Worm (Caenorhabditis elegans) whole organism, mixed stage, embryonic: ENCODE results near the gene crn-5.

Source experiments
- M03D4.4 ChIP-seq: sonication (generic microtip); optimal IDR thresholded peaks from 2 replicates; lab custom pipeline; 2017; ENCODE audit warnings: mild to moderate bottlenecking, missing genetic modification characterization, missing compliant biosample characterization
- bed-3 ChIP-seq: fragments of 200-800 bp; sonication (Bioruptor generic); optimal IDR thresholded peaks from 3 replicates; lab custom pipeline; 2018; ENCODE audit warnings: mild to moderate bottlenecking, missing genetic modification characterization, moderate library complexity, missing compliant biosample characterization
- blmp-1 ChIP-seq: fragments of 150-350 bp; optimal IDR thresholded peaks from 2 replicates; lab custom pipeline; 2014; ENCODE audit warnings: missing biosample characterization, missing genetic modification characterization
- ces-1 ChIP-seq: fragments of 150-350 bp; optimal IDR thresholded peaks from 2 replicates; lab custom pipeline; 2014; ENCODE audit warnings: missing biosample characterization, missing genetic modification reagents, missing genetic modification characterization
- cnd-1 ChIP-seq: fragments of 200-800 bp; sonication (Bioruptor generic); optimal IDR thresholded peaks from 2 replicates; lab custom pipeline; 2018; ENCODE audit warnings: mild to moderate bottlenecking, missing genetic modification characterization, missing compliant biosample characterization
- drap-1 ChIP-seq: fragments of 200-800 bp; sonication (Bioruptor generic); optimal IDR thresholded peaks from 3 replicates; lab custom pipeline; 2018; ENCODE audit warnings: mild to moderate bottlenecking, missing genetic modification characterization, missing compliant biosample characterization
- elt-1 ChIP-seq: sonication (generic microtip); optimal IDR thresholded peaks from 2 replicates; lab custom pipeline; 2017; ENCODE audit warnings: missing genetic modification characterization, mild to moderate bottlenecking, missing compliant biosample characterization, antibody characterized with exemption, moderate library complexity, borderline replicate concordance; ENCODE audit not compliant: insufficient read depth
- flh-1 ChIP-seq: fragments of 200-800 bp; sonication (Bioruptor generic); optimal IDR thresholded peaks from 2 replicates; lab custom pipeline; 2018; ENCODE audit warnings: mild to moderate bottlenecking, missing genetic modification characterization, moderate library complexity, missing compliant biosample characterization
- ham-2 ChIP-seq: fragments of 200-800 bp; sonication (Bioruptor generic); optimal IDR thresholded peaks from 2 replicates; lab custom pipeline; 2018; ENCODE audit warnings: mild to moderate bottlenecking, missing genetic modification characterization, missing compliant biosample characterization
- hlh-1 ChIP-seq: fragments of 150-350 bp; optimal IDR thresholded peaks from 2 replicates; lab custom pipeline; 2014; ENCODE audit warnings: missing biosample characterization, missing genetic modification reagents, missing genetic modification characterization
- lin-13 ChIP-seq: fragments of 150-350 bp; optimal IDR thresholded peaks from 2 replicates; lab custom pipeline; 2014; ENCODE audit warnings: missing biosample characterization, missing genetic modification characterization
- lin-32 ChIP-seq: fragments of 200-800 bp; sonication (Bioruptor generic); optimal IDR thresholded peaks from 2 replicates; lab custom pipeline; 2018; ENCODE audit warnings: mild to moderate bottlenecking, missing genetic modification characterization, missing compliant biosample characterization
- lsy-2 ChIP-seq: fragments of 150-350 bp; optimal IDR thresholded peaks from 2 replicates; lab custom pipeline; 2014; ENCODE audit warnings: missing biosample characterization, missing genetic modification characterization
- mab-5 ChIP-seq: fragments of 150-350 bp; optimal IDR thresholded peaks from 2 replicates; lab custom pipeline; 2014; ENCODE audit warnings: missing biosample characterization, missing genetic modification characterization
- mep-1 ChIP-seq: fragments of 150-350 bp; optimal IDR thresholded peaks from 2 replicates; lab custom pipeline; 2017; ENCODE audit warnings: missing biosample characterization, missing genetic modification reagents, missing genetic modification characterization, inconsistent platforms
- mls-2 ChIP-seq: sonication (generic microtip); optimal IDR thresholded peaks from 2 replicates; lab custom pipeline; 2016; ENCODE audit warnings: mild to moderate bottlenecking, missing genetic modification characterization, moderate library complexity, missing compliant biosample characterization
- nhr-12 ChIP-seq: fragments of 150-350 bp; optimal IDR thresholded peaks from 2 replicates; lab custom pipeline; 2014; ENCODE audit warnings: missing biosample characterization, missing genetic modification characterization
- nhr-2 ChIP-seq: fragments of 150-350 bp; optimal IDR thresholded peaks from 2 replicates; lab custom pipeline; 2014; ENCODE audit warnings: missing biosample characterization, missing genetic modification characterization
- nhr-237 ChIP-seq: fragments of 150-350 bp; optimal IDR thresholded peaks from 2 replicates; lab custom pipeline; 2014; ENCODE audit warnings: missing biosample characterization, missing genetic modification characterization
- nhr-76 ChIP-seq: sonication (generic microtip); optimal IDR thresholded peaks from 2 replicates; lab custom pipeline; 2017; ENCODE audit warnings: missing biosample characterization, missing genetic modification characterization
- pha-4 ChIP-seq: fragments of 150-350 bp; optimal IDR thresholded peaks from 2 replicates; lab custom pipeline; 2018; ENCODE audit warnings: missing biosample characterization, missing genetic modification reagents, missing genetic modification characterization
- sem-2 ChIP-seq: fragments of 200-800 bp; sonication (Bioruptor generic); optimal IDR thresholded peaks from 2 replicates; lab custom pipeline; 2018; ENCODE audit warnings: mild to moderate bottlenecking, missing genetic modification characterization, missing compliant biosample characterization
- snpc-4 ChIP-seq: fragments of 150-350 bp; optimal IDR thresholded peaks from 2 replicates; lab custom pipeline; 2014; ENCODE audit warnings: missing biosample characterization, missing genetic modification characterization
- sptf-1 ChIP-seq: sonication (generic microtip); optimal IDR thresholded peaks from 2 replicates; lab custom pipeline; 2017; ENCODE audit warnings: mild to moderate bottlenecking, missing genetic modification characterization, moderate library complexity, missing compliant biosample characterization
- tbx-8 ChIP-seq: fragments of 200-800 bp; sonication (Bioruptor generic); optimal IDR thresholded peaks from 2 replicates; lab custom pipeline; 2018; ENCODE audit warnings: mild to moderate bottlenecking, missing genetic modification characterization, moderate library complexity, missing compliant biosample characterization
- unc-120 ChIP-seq: sonication (generic microtip); optimal IDR thresholded peaks from 2 replicates; lab custom pipeline; 2017; ENCODE audit warnings: missing genetic modification characterization, missing compliant biosample characterization; ENCODE audit not compliant: poor library complexity, severe bottlenecking
- unc-39 ChIP-seq: fragments of 150-350 bp; optimal IDR thresholded peaks from 2 replicates; lab custom pipeline; 2014; ENCODE audit warnings: missing biosample characterization, missing genetic modification characterization
- unc-62 ChIP-seq: fragments of 150-350 bp; optimal IDR thresholded peaks from 2 replicates; lab custom pipeline; 2014; ENCODE audit warnings: missing biosample characterization, missing genetic modification reagents, missing genetic modification characterization
- zip-8 ChIP-seq: fragments of 150-350 bp; optimal IDR thresholded peaks from 2 replicates; lab custom pipeline; 2014; ENCODE audit warnings: missing biosample characterization, missing genetic modification characterization
- ztf-11 ChIP-seq: fragments of 150-350 bp; optimal IDR thresholded peaks from 2 replicates; lab custom pipeline; 2014; ENCODE audit warnings: missing biosample characterization, missing genetic modification characterization

crn-5 gene

DNA sequence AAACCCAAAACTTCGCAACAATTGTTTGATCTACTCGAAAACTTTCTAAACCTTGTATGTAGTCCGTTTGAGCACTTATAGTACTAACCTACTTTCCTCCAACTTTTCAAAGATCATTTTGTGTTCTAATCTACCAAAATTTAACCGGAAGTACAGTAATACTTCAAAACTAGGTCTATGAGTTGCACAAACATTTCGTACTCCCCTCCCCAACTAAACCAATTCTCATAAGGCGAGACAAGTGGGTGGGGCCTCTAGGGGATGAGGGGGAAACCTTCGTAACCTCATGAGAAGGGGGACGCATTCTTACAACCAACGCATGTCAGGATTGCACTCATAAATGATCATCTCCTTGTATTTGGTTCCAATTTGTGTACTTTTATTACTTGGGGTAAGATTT is 29.4 kb downstream of the crn-5 start, which contains the start of gene cutl-9:
Gene cutl-9, plus strand, starts transcription at position 301 of the 400 bp plus-strand sequence.
- no peak for TF ChIP-seq unc-39 (tag; lab: Kevin White, UChicago)
- no peak for TF ChIP-seq M03D4.4 (tag; lab: Kevin White, UChicago)
- no peak for TF ChIP-seq lin-32 (GFP tag; lab: Kevin White, UChicago)
- no peak for TF ChIP-seq drap-1
- no peak for TF ChIP-seq bed-3 (GFP tag; lab: Kevin White, UChicago)
- no peak for TF ChIP-seq sem-2 (GFP tag; lab: Kevin White, UChicago)
- TF ChIP-seq ces-1: no peak
- TF ChIP-seq ztf-11 (tag; lab: Kevin White, UChicago): no peak
- TF ChIP-seq lsy-2: no peak
- no peak for TF ChIP-seq tbx-8
- no peak for TF ChIP-seq cnd-1 (tag; lab: Kevin White, UChicago)
- no peak for TF ChIP-seq nhr-2 (tag; lab: Kevin White, UChicago)

DNA sequence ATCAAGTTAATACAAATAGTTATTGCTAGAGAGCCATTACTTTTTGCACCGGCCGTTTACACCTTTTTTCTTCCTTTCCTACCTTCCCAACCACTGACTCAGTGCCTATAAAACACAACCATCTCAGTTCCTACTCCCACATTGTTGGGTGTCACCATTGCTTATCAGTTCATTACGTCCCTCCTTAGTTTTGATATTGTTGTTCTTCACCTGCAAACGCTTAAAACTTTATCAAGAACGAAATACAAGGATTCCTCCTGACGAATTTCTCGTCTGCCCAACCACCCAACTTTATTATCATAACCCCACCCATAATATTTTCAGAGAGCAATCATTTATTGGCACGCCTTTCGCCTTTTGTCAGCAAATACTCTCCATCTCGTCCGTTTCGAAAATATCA is 34.5 kb downstream of the crn-5 start:
- TF ChIP-seq zip-8: no peak
- no peak for TF ChIP-seq mep-1 (tag; lab: Kevin White, UChicago)
- TF ChIP-seq nhr-2 (tag; lab: Kevin White, UChicago): no peak
- no peak for TF ChIP-seq nhr-76 (tag; lab: Kevin White, UChicago)
- TF ChIP-seq flh-1 (GFP tag; lab: Kevin White, UChicago): no peak
- TF ChIP-seq ham-2 (GFP tag; lab: Kevin White, UChicago): no peak
- no peak for TF ChIP-seq lsy-2
- TF ChIP-seq unc-39 (tag; lab: Kevin White, UChicago): no peak
- TF ChIP-seq, all 35 proteins: peak for 0

DNA sequence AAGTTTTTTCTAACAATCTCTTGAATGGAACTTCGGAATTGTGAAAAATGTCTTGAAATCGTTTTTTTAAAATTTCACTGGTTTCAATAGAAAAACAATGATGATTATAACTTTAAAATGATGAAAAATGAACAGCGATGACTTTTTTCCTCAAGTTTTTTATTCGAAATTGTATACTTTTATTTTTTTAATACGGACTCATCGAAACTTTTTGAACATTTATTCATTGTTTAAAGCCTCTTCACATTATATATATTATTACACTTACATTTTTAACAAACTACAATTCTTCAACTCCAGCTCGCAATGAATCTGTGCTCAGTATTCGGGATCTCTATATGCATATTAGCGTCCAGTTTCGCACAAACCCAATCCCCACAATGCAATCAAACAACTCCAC is 35.4 kb downstream of the crn-5 start, which contains the start of gene M28.8:
Gene M28.8, plus strand, starts transcription at position 301 of the 400 bp plus-strand sequence.
- TF ChIP-seq flh-1 (GFP tag; lab: Kevin White, UChicago) (no peak), lsy-2 (no peak), zip-8 (no peak), nhr-2 (tag; lab: Kevin White, UChicago) (no peak), unc-120 (tag; lab: Kevin White, UChicago) (no peak), mep-1 (tag; lab: Kevin White, UChicago) (no peak), ces-1 (no peak), sptf-1 (tag; lab: Kevin White, UChicago) (no peak)

DNA sequence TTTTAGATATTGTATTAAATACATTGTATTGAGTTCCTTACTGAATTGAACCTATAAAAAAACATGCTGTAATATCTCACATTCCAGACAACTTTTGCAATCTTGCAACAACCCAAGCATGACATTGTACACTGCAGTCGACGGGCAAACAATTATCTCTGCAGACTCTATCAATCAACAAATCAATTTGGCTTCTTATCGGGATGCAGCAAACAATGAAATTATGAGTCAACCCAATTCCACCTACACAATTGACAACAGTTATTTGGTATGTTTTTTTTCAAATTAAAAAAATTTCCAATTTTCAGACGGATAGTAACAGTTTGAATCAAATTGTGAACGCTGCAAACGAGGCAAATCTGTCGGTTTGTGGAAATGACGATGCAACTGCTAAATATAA is 38.4 kb downstream of the crn-5 start:
- TF ChIP-seq sptf-1 (tag; lab: Kevin White, UChicago): no peak
- no peak for TF ChIP-seq ham-2 (GFP tag; lab: Kevin White, UChicago)
- TF ChIP-seq mab-5 (tag; lab: Kevin White, UChicago): no peak
- no peak for TF ChIP-seq unc-62
- no peak for TF ChIP-seq elt-1 (tag; lab: Kevin White, UChicago)
- TF ChIP-seq pha-4 (tag; lab: Kevin White, UChicago): no peak
- no peak for TF ChIP-seq mep-1 (tag; lab: Kevin White, UChicago)
- no peak for TF ChIP-seq lin-13 (tag; lab: Kevin White, UChicago)
- no peak for TF ChIP-seq ces-1
- no peak for TF ChIP-seq bed-3 (GFP tag; lab: Kevin White, UChicago)
- no peak for TF ChIP-seq cnd-1 (tag; lab: Kevin White, UChicago)
- TF ChIP-seq snpc-4 (tag; lab: Kevin White, UChicago): no peak
- TF ChIP-seq nhr-2 (tag; lab: Kevin White, UChicago): no peak
- no peak for TF ChIP-seq flh-1 (GFP tag; lab: Kevin White, UChicago)

DNA sequence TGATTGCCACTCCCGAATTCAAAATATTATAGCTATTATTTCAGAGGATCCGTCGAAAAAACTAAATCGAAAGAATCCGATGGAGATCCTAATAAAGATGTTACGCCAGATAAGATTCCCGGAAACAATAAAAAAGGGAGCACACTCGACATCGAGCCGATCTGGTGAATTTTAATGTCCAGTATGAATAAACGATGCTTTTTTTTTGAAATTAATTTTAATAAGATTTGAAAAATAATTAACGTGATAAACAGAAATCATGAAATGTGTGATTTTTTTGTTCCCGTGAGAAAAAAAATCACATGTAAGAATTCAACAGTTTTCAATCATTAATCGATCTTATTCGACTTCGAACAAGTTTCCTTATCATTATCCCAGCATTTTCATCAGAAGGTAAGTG is 46.6 kb downstream of the crn-5 start, which contains the start of gene M28.9:
Gene M28.9, plus strand, starts transcription at position 301 of the 400 bp plus-strand sequence.
- no peak for TF ChIP-seq lin-13 (tag; lab: Kevin White, UChicago)
- no peak for TF ChIP-seq ztf-11 (tag; lab: Kevin White, UChicago)
- TF ChIP-seq mls-2: no peak
- TF ChIP-seq cnd-1 (tag; lab: Kevin White, UChicago): no peak
- no peak for TF ChIP-seq hlh-1 (tag; lab: Kevin White, UChicago)
- TF ChIP-seq drap-1: no peak
- TF ChIP-seq pha-4 (tag; lab: Kevin White, UChicago): no peak
- TF ChIP-seq nhr-76 (tag; lab: Kevin White, UChicago): no peak
- TF ChIP-seq nhr-237 (tag; lab: Kevin White, UChicago): no peak
- TF ChIP-seq tbx-8: no peak
- TF ChIP-seq blmp-1 (tag; lab: Kevin White, UChicago): no peak
- TF ChIP-seq lin-32 (GFP tag; lab: Kevin White, UChicago): no peak
- TF ChIP-seq nhr-12 (tag; lab: Kevin White, UChicago): no peak
- TF ChIP-seq, all 35 proteins: peak for 0
